Worm (Caenorhabditis elegans) whole organism, late embryonic: ENCODE results near the gene K01D12.1.

Source experiments
- C08G9.2 ChIP-seq: sonication (generic microtip); optimal IDR thresholded peaks from 2 replicates; lab custom pipeline; 2016; ENCODE audit warnings: mild to moderate bottlenecking, missing genetic modification characterization, moderate library complexity, missing compliant biosample characterization
- dve-1 ChIP-seq: sonication (generic microtip); optimal IDR thresholded peaks from 2 replicates; lab custom pipeline; 2017; ENCODE audit warnings: antibody characterized with exemption, mild to moderate bottlenecking, missing genetic modification characterization, missing compliant biosample characterization
- sox-4 ChIP-seq: sonication (generic microtip); optimal IDR thresholded peaks from 2 replicates; lab custom pipeline; 2017; ENCODE audit warnings: mild to moderate bottlenecking, missing genetic modification characterization, inconsistent platforms, missing compliant biosample characterization

DNA sequence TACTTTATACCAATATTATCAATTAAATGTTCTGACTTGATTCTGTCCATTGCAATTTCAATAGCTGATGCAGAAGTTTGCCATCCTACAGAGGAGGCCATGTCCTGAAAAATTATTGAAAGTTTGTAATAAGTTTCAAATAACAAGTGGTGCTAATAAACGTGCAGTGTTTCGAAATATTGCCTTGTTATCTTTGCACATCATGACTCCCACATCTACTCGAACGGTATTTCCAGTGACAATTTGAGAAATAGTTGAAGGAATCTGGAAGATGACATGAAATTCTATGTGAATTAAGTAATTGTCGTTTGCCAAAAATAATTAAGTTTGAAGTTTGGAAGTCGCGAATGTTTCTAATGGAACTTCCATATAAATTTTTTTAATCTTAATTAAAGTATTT lies 7.9 kb upstream of the K01D12.1 start, which contains the start of gene gcy-13:
- TF ChIP-seq dve-1 (tag; lab: Kevin White, UChicago) (no peak), C08G9.2 (tag; lab: Kevin White, UChicago) (no peak), sox-4 (tag; lab: Kevin White, UChicago) (no peak)
